Worm (Caenorhabditis elegans) whole organism, late embryonic: Measurements from ENCODE around the gene Y7A5A.2.
A peak's percentile ranks its signal among the peaks of the same experiment; 100 is the strongest.

Experiments used
- C08G9.2 ChIP-seq: sonication (generic microtip); optimal IDR thresholded peaks from 2 replicates; lab custom pipeline; 2016; ENCODE audit warnings: mild to moderate bottlenecking, missing genetic modification characterization, moderate library complexity, missing compliant biosample characterization
- C38D4.7 ChIP-seq: fragments of 200-800 bp; sonication (Bioruptor generic); optimal IDR thresholded peaks from 2 replicates; lab custom pipeline; 2018; ENCODE audit warnings: mild to moderate bottlenecking, missing genetic modification characterization, moderate library complexity, missing compliant biosample characterization
- K02D7.2 ChIP-seq: sonication (generic microtip); optimal IDR thresholded peaks from 2 replicates; lab custom pipeline; 2017; ENCODE audit warnings: mild to moderate bottlenecking, missing genetic modification characterization, missing compliant biosample characterization
- K09A11.1 ChIP-seq: sonication (generic microtip); optimal IDR thresholded peaks from 2 replicates; lab custom pipeline; 2017; ENCODE audit warnings: antibody characterized with exemption, mild to moderate bottlenecking, missing genetic modification characterization, missing compliant biosample characterization; ENCODE audit not compliant: insufficient read depth
- T23F11.4 ChIP-seq: fragments of 200-800 bp; sonication (Bioruptor generic); optimal IDR thresholded peaks from 2 replicates; lab custom pipeline; 2018; ENCODE audit warnings: mild to moderate bottlenecking, missing genetic modification characterization, missing compliant biosample characterization
- ceh-14 ChIP-seq: sonication (generic microtip); optimal IDR thresholded peaks from 2 replicates; lab custom pipeline; 2016; ENCODE audit warnings: missing genotype, missing genetic modification characterization, missing compliant biosample characterization
- ceh-19 ChIP-seq: fragments of 200-800 bp; sonication (Bioruptor generic); optimal IDR thresholded peaks from 2 replicates; lab custom pipeline; 2018; ENCODE audit warnings: mild to moderate bottlenecking, missing genetic modification characterization, missing compliant biosample characterization
- ceh-2 ChIP-seq: sonication (generic microtip); optimal IDR thresholded peaks from 2 replicates; lab custom pipeline; 2016; ENCODE audit warnings: missing genotype, missing genetic modification characterization, missing compliant biosample characterization
- ceh-24 ChIP-seq: sonication (generic microtip); optimal IDR thresholded peaks from 2 replicates; lab custom pipeline; 2016; ENCODE audit warnings: mild to moderate bottlenecking, missing genetic modification characterization, missing compliant biosample characterization
- ceh-30 ChIP-seq: fragments of 150-350 bp; optimal IDR thresholded peaks from 2 replicates; lab custom pipeline; 2014; ENCODE audit warnings: missing biosample characterization, missing genetic modification characterization
- ceh-34 ChIP-seq: sonication (generic microtip); optimal IDR thresholded peaks from 2 replicates; lab custom pipeline; 2016; ENCODE audit warnings: mild to moderate bottlenecking, missing genetic modification characterization, missing compliant biosample characterization
- ceh-48 ChIP-seq: sonication (generic microtip); optimal IDR thresholded peaks from 2 replicates; lab custom pipeline; 2016; ENCODE audit warnings: missing genetic modification characterization, inconsistent platforms, missing compliant biosample characterization
- ceh-9 ChIP-seq: sonication (generic microtip); optimal IDR thresholded peaks from 2 replicates; lab custom pipeline; 2016; ENCODE audit warnings: mild to moderate bottlenecking, missing genetic modification characterization, inconsistent platforms, missing compliant biosample characterization
- che-1 ChIP-seq: sonication (generic microtip); optimal IDR thresholded peaks from 2 replicates; lab custom pipeline; 2016; ENCODE audit warnings: mild to moderate bottlenecking, missing genetic modification characterization, missing compliant biosample characterization
- dmd-4 ChIP-seq: sonication (generic microtip); optimal IDR thresholded peaks from 2 replicates; lab custom pipeline; 2016; ENCODE audit warnings: borderline replicate concordance, missing genetic modification characterization, missing compliant biosample characterization
- dve-1 ChIP-seq: sonication (generic microtip); optimal IDR thresholded peaks from 2 replicates; lab custom pipeline; 2017; ENCODE audit warnings: antibody characterized with exemption, mild to moderate bottlenecking, missing genetic modification characterization, missing compliant biosample characterization
- elt-2 ChIP-seq: sonication (generic microtip); optimal IDR thresholded peaks from 2 replicates; lab custom pipeline; 2016; ENCODE audit warnings: missing genetic modification reagents, missing genetic modification characterization, missing compliant biosample characterization
- elt-4 ChIP-seq: sonication (generic microtip); optimal IDR thresholded peaks from 2 replicates; lab custom pipeline; 2016; ENCODE audit warnings: missing genetic modification characterization, missing compliant biosample characterization
- ets-4 ChIP-seq: sonication (generic microtip); optimal IDR thresholded peaks from 2 replicates; lab custom pipeline; 2016; ENCODE audit warnings: missing genetic modification characterization, missing compliant biosample characterization
- eyg-1 ChIP-seq: sonication (generic microtip); optimal IDR thresholded peaks from 2 replicates; lab custom pipeline; 2016; ENCODE audit warnings: missing genotype, missing genetic modification characterization, missing compliant biosample characterization
- fax-1 ChIP-seq: sonication (generic microtip); optimal IDR thresholded peaks from 2 replicates; lab custom pipeline; 2016; ENCODE audit warnings: missing genotype, missing genetic modification characterization, missing compliant biosample characterization
- fkh-10 ChIP-seq: fragments of 150-350 bp; optimal IDR thresholded peaks from 2 replicates; lab custom pipeline; 2014; ENCODE audit warnings: missing biosample characterization, missing genetic modification reagents, missing genetic modification characterization
- fkh-6 ChIP-seq: sonication (generic microtip); optimal IDR thresholded peaks from 2 replicates; lab custom pipeline; 2016; ENCODE audit warnings: missing genetic modification characterization, missing compliant biosample characterization
- gmeb-2 ChIP-seq: sonication (generic microtip); optimal IDR thresholded peaks from 2 replicates; lab custom pipeline; 2016; ENCODE audit warnings: missing genetic modification characterization, inconsistent platforms, missing compliant biosample characterization
- hlh-13 ChIP-seq: fragments of 200-800 bp; sonication (Bioruptor generic); optimal IDR thresholded peaks from 2 replicates; lab custom pipeline; 2018; ENCODE audit warnings: mild to moderate bottlenecking, missing genetic modification characterization, missing compliant biosample characterization
- hlh-15 ChIP-seq: sonication (generic microtip); optimal IDR thresholded peaks from 2 replicates; lab custom pipeline; 2016; ENCODE audit warnings: missing genetic modification characterization, missing compliant biosample characterization
- lim-6 ChIP-seq: sonication (generic microtip); optimal IDR thresholded peaks from 2 replicates; lab custom pipeline; 2016; ENCODE audit warnings: missing genetic modification characterization, missing compliant biosample characterization
- mec-3 ChIP-seq: sonication (generic microtip); optimal IDR thresholded peaks from 2 replicates; lab custom pipeline; 2016; ENCODE audit warnings: borderline replicate concordance, missing genetic modification characterization, missing compliant biosample characterization
- npax-4 ChIP-seq: sonication (generic microtip); optimal IDR thresholded peaks from 2 replicates; lab custom pipeline; 2016; ENCODE audit warnings: missing genetic modification characterization, missing compliant biosample characterization
- odd-2 ChIP-seq: sonication (generic microtip); optimal IDR thresholded peaks from 2 replicates; lab custom pipeline; 2017; ENCODE audit warnings: antibody characterized with exemption, mild to moderate bottlenecking, missing genetic modification characterization, missing compliant biosample characterization
- pag-3 ChIP-seq: sonication (generic microtip); optimal IDR thresholded peaks from 2 replicates; lab custom pipeline; 2016; ENCODE audit warnings: missing compliant biosample characterization, missing genetic modification characterization, borderline replicate concordance
- pha-2 ChIP-seq: sonication (generic microtip); optimal IDR thresholded peaks from 2 replicates; lab custom pipeline; 2017; ENCODE audit warnings: mild to moderate bottlenecking, missing genetic modification characterization, missing compliant biosample characterization
- pha-4 ChIP-seq: fragments of 150-350 bp; optimal IDR thresholded peaks from 2 replicates; lab custom pipeline; 2018; ENCODE audit warnings: missing biosample characterization, missing genetic modification reagents, missing genetic modification characterization
- pqm-1 ChIP-seq: sonication (generic microtip); optimal IDR thresholded peaks from 2 replicates; lab custom pipeline; 2016; ENCODE audit warnings: missing genetic modification characterization, missing compliant biosample characterization
- pros-1 ChIP-seq: fragments of 150-350 bp; optimal IDR thresholded peaks from 2 replicates; lab custom pipeline; 2014; ENCODE audit warnings: missing biosample characterization, missing genetic modification reagents, missing genetic modification characterization
- sox-2 ChIP-seq: fragments of 200-800 bp; sonication (Bioruptor generic); IDR thresholded peaks from 2 replicates; pipeline ENCODE4 v1.3.6; 2022; ENCODE audit warnings: missing genetic modification reagents, missing genetic modification characterization, missing compliant biosample characterization
- sox-4 ChIP-seq: sonication (generic microtip); optimal IDR thresholded peaks from 2 replicates; lab custom pipeline; 2017; ENCODE audit warnings: mild to moderate bottlenecking, missing genetic modification characterization, inconsistent platforms, missing compliant biosample characterization
- syd-9 ChIP-seq: sonication (generic microtip); optimal IDR thresholded peaks from 2 replicates; lab custom pipeline; 2016; ENCODE audit warnings: mild to moderate bottlenecking, missing genetic modification characterization, moderate library complexity, missing compliant biosample characterization
- tbx-2 ChIP-seq: sonication (generic microtip); optimal IDR thresholded peaks from 2 replicates; lab custom pipeline; 2016; ENCODE audit warnings: missing genetic modification characterization, missing compliant biosample characterization
- tbx-7 ChIP-seq: sonication (generic microtip); optimal IDR thresholded peaks from 2 replicates; lab custom pipeline; 2016; ENCODE audit warnings: missing genotype, missing genetic modification characterization, missing compliant biosample characterization
- ttx-3 ChIP-seq: sonication (generic microtip); optimal IDR thresholded peaks from 2 replicates; lab custom pipeline; 2016; ENCODE audit warnings: missing genetic modification reagents, missing genetic modification characterization, missing compliant biosample characterization
- unc-3 ChIP-seq, 2 experiments: fragments of 200-800 bp in 1 of 2; sonication (Bioruptor generic) in 1 of 2; sonication (generic microtip) in 1 of 2; conservative IDR thresholded peaks in 1 of 2; optimal IDR thresholded peaks in 1 of 2; 2 replicates each; pipeline versions ENCODE4 v1.3.6 to Lab custom; 2016 to 2022; ENCODE audit warnings: missing compliant biosample characterization in 2 of 2, missing genetic modification characterization in 2 of 2, missing genetic modification reagents in 1 of 2
- unc-42 ChIP-seq: sonication (generic microtip); optimal IDR thresholded peaks from 2 replicates; lab custom pipeline; 2016; ENCODE audit warnings: missing genotype, missing genetic modification characterization, missing compliant biosample characterization
- unc-55 ChIP-seq: sonication (generic microtip); optimal IDR thresholded peaks from 2 replicates; lab custom pipeline; 2017; ENCODE audit warnings: missing biosample characterization, missing genetic modification reagents, missing genetic modification characterization
- unc-86 ChIP-seq: sonication (generic microtip); optimal IDR thresholded peaks from 2 replicates; lab custom pipeline; 2016; ENCODE audit warnings: missing genetic modification characterization, missing compliant biosample characterization
- ztf-16 ChIP-seq: sonication (generic microtip); optimal IDR thresholded peaks from 2 replicates; lab custom pipeline; 2017; ENCODE audit warnings: missing genetic modification characterization, missing compliant biosample characterization

Y7A5A.2 gene

DNA sequence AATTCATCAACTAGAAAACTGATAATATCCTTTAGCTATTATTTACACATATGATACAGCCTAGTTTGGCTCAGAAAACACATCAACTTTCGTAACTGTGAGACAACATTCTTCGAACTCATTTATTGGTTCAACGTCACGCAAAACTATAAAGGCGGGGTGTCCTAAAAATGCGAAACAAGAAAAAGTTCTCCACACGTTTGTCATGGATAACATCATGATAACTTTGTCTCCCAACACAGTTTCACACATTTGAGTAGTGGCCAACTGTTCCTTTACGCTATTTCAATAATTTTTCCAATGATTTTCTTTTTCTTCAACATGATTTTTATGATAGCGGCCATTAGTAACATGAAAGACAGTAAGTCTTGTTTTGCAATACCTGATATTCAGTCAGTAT, 25.8 kb downstream of the Y7A5A.2 start, which contains the start of gene srxa-9:
Gene srxa-9 (plus strand): TSS at position 301 of the 400 bp plus-strand sequence.
- TF ChIP-seq ceh-9 (tag; lab: Kevin White, UChicago) (no peak), ceh-19 (GFP tag; lab: Kevin White, UChicago) (no peak), pha-2 (tag; lab: Kevin White, UChicago) (no peak), fax-1 (no peak), ceh-2 (tag; lab: Kevin White, UChicago) (no peak)

DNA sequence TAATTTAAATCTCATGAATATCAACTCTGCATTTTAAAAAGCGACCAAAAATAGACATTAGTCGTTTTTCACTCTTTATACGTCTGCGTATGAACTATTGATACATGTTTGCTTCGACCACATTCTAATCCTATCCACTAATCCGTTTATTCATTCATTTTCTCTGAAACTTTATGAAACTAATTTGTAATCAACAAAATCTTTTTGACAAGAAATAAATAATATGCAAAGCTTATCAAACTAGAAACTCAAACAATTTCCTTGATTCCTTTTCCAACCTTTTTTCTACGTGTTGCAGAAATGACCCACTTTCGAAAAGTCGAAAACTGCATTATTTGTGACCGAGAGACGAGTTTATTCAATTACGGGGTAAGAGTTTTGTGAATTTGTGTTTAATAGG, 30.2 kb downstream of the Y7A5A.2 start, which contains the start of gene nhr-255:
Gene nhr-255 (plus strand): TSS at position 301 of the 400 bp plus-strand sequence.
- TF ChIP-seq K09A11.1 (tag; lab: Kevin White, UChicago) (no peak), unc-3 (GFP tag; conservative IDR thresholded peaks at IDR 0.05; lab: Robert Waterston, UW) (no peak), unc-3 (tag; optimal IDR thresholded peaks at IDR 0.05; lab: Kevin White, UChicago) (no peak), elt-2 (no peak), unc-42 (tag; lab: Kevin White, UChicago) (no peak), pha-2 (tag; lab: Kevin White, UChicago) (no peak), ceh-48 (tag; lab: Kevin White, UChicago) (no peak), ceh-30 (no peak), hlh-15 (tag; lab: Kevin White, UChicago) (no peak), eyg-1 (tag; lab: Kevin White, UChicago) (no peak), fkh-6 (tag; lab: Kevin White, UChicago) (no peak), ceh-34 (tag; lab: Kevin White, UChicago) (no peak), pqm-1 (tag; lab: Kevin White, UChicago) (no peak)
- TF ChIP-seq, all 69 proteins: peak for 0

DNA sequence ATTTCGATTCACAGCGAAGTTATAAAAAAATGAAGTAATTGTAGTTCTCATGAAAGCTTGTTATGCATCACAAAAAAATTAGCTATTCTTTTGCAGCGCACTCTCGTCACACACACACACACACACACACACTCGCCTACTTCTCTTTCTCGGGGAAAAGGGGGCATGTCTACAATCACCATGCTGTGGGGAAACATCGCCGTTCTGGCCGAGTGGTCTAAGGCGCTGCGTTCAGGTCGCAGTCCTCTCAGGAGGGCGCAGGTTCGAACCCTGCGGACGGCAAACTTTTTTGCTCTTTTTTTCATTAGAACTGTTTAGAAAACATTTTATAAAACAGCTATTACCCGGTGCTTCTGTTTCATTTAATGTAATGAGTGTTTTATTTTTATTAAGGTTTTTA, 30.7 kb downstream of the Y7A5A.2 start:
- TF ChIP-seq mec-3 (tag; lab: Kevin White, UChicago) (no peak), odd-2 (tag; lab: Kevin White, UChicago) (peak; percentile 30), sox-2 (GFP tag; lab: Robert Waterston, UW) (peak; percentile 90), tbx-2 (tag; lab: Kevin White, UChicago) (peak; percentile 86), dve-1 (tag; lab: Kevin White, UChicago) (peak; percentile 60), sox-4 (tag; lab: Kevin White, UChicago) (peak; percentile 91), K09A11.1 (tag; lab: Kevin White, UChicago) (peak; percentile 28), tbx-7 (tag; lab: Kevin White, UChicago) (peak; percentile 23), C38D4.7 (GFP tag; lab: Kevin White, UChicago) (peak; percentile 85), fax-1 (peak; percentile 80), pha-4 (tag; lab: Kevin White, UChicago) (no peak), ceh-2 (tag; lab: Kevin White, UChicago) (peak; percentile 79), dmd-4 (tag; lab: Kevin White, UChicago) (peak; percentile 58), pag-3 (tag; lab: Kevin White, UChicago) (peak; percentile 53), gmeb-2 (tag; lab: Kevin White, UChicago) (peak; percentile 90), unc-55 (GFP tag; lab: Kevin White, UChicago) (no peak), pros-1 (tag; lab: Kevin White, UChicago) (no peak), ets-4 (tag; lab: Kevin White, UChicago) (peak; percentile 48), K02D7.2 (tag; lab: Kevin White, UChicago) (peak; percentile 86), C08G9.2 (tag; lab: Kevin White, UChicago) (peak; percentile 79), fkh-10 (GFP tag; lab: Kevin White, UChicago) (peak; percentile 65), ztf-16 (tag; lab: Kevin White, UChicago) (peak; percentile 92), ceh-14 (tag; lab: Kevin White, UChicago) (peak; percentile 84), npax-4 (tag; lab: Kevin White, UChicago) (peak; percentile 77), ceh-30 (peak; percentile 39), che-1 (peak; percentile 91), elt-4 (tag; lab: Kevin White, UChicago) (no peak), ttx-3 (tag; lab: Kevin White, UChicago) (peak; percentile 88), ceh-9 (tag; lab: Kevin White, UChicago) (peak; percentile 67), hlh-13 (GFP tag; lab: Kevin White, UChicago) (peak; percentile 71), T23F11.4 (peak; percentile 90), pqm-1 (tag; lab: Kevin White, UChicago) (peak; percentile 84), ceh-24 (tag; lab: Kevin White, UChicago) (peak; percentile 71), syd-9 (tag; lab: Kevin White, UChicago) (peak; percentile 77), unc-86 (tag; lab: Kevin White, UChicago) (peak; percentile 79), eyg-1 (tag; lab: Kevin White, UChicago) (peak; percentile 86), unc-42 (tag; lab: Kevin White, UChicago) (peak; percentile 18), lim-6 (tag; lab: Kevin White, UChicago) (peak; percentile 37)
